Fruit fly (Drosophila melanogaster): Measurements from ENCODE around the gene CG11327.
A peak's percentile ranks its signal among the peaks of the same experiment; 100 is the strongest.

DNA sequence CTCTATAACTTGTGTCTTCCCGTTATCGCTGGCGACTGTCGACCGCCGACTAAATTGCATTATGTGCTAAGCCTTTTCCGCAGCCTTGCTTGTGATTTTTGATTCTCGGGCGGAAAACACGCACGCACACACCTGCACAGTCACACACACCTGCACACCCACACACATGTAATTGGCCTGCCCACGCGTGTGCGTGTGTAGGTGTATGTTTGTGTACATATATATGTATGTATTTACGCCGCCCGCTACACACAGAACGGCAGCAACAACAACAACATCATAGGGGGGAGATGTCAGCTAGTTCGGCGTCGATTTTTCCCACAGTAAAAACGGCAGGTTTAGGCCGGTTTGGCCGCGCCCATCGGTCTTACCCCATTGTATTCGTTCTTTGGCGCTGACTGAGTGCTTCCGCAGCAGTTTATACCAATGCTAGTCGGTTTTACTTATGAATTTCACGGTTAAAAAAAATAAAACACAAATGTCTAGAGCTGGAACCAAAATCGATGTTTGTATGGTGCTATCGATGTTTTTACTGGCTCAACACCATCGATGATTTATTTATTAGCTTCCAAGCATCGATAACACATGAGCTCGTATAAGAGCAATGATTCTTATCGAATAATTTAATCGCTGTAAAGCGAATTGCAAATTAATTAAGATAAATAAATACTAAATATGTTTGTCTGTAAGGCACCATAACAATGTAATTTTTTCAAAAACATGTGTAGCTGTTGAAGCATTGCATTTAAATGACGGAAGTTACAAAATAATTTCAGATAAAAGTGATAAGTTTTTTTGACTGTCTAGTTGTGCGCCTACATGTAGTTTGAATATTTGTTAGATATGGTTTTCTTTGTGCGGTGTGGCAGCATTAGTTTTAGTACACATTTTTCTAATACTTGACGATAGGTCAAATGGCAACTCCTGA lies 36.6 kb upstream of the CG11327 start, which contains the start of gene homer:
- TF ChIP-seq Snoo (tag; optimal IDR thresholded peaks at IDR 0.05) = no peak
- TF ChIP-seq gl (tag; optimal IDR thresholded peaks at IDR 0.05) = no peak
- TF ChIP-seq CG4496 (GFP tag; IDR thresholded peaks at IDR 0.05) = peak; percentile 49; the same call in 1 of the 3 replicates
- no peak for TF ChIP-seq CG14655 (GFP tag; optimal IDR thresholded peaks at IDR 0.05)
- no peak for TF ChIP-seq CG9948 (tag; optimal IDR thresholded peaks at IDR 0.05)
- no peak for TF ChIP-seq rn (GFP tag; IDR thresholded peaks at IDR 0.05)
- TF ChIP-seq CG8159 (tag; optimal IDR thresholded peaks at IDR 0.05) = no peak
- TF ChIP-seq D1 (tag; optimal IDR thresholded peaks at IDR 0.05) = no peak
